Fruit fly (Drosophila melanogaster): ENCODE measurements around the gene Rpt2.

Rpt2 gene

DNA sequence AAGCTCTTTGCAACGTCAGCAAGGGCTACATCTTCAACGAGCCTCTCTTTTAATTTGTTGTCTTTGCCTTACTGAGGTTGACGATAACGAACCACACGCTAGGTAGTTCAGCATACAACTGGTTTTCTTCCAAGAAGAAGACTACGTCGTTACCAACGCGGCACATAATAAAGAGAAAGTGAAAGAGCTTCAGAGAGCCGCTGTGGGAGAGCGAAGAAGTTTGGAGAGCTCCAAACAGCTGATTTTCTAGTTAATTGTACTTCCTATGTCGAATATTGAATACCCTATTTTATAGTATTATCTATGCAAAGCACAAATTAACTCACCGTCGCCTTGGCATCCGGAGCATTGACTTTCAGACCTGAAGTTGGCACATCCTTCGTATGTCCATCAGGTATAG is 24.0 kb upstream of the Rpt2 start (continued):
- no peak for TF ChIP-seq fd59A (GFP tag; optimal IDR thresholded peaks at IDR 0.05)
- TF ChIP-seq ss (GFP tag; optimal IDR thresholded peaks at IDR 0.05), result peak in 1 of 2 experiments; percentile 24
- TF ChIP-seq CG31627 (GFP tag; optimal IDR thresholded peaks at IDR 0.05), result no peak
- no peak for TF ChIP-seq vri (GFP tag; optimal IDR thresholded peaks at IDR 0.05)
- no peak for TF ChIP-seq achi (GFP tag; optimal IDR thresholded peaks at IDR 0.05)
- TF ChIP-seq salr (GFP tag; optimal IDR thresholded peaks at IDR 0.05), result no peak
- TF ChIP-seq CG3919 (GFP tag; optimal IDR thresholded peaks at IDR 0.05), result peak; percentile 41
- peak; percentile 30 for TF ChIP-seq Eip75B (GFP tag; optimal IDR thresholded peaks at IDR 0.05)
- peak; percentile 21 for TF ChIP-seq topi (GFP tag; optimal IDR thresholded peaks at IDR 0.05)
- no peak for TF ChIP-seq CG3032 (tag; optimal IDR thresholded peaks at IDR 0.05)
- TF ChIP-seq Met (GFP tag; optimal IDR thresholded peaks at IDR 0.05), result no peak
- TF ChIP-seq CG10631 (GFP tag; optimal IDR thresholded peaks at IDR 0.05), result no peak
- TF ChIP-seq Hr4 (GFP tag; optimal IDR thresholded peaks at IDR 0.05), result no peak
- TF ChIP-seq CG4318 (GFP tag; optimal IDR thresholded peaks at IDR 0.05), result no peak
- TF ChIP-seq CG6808 (GFP tag; optimal IDR thresholded peaks at IDR 0.05), result no peak
- no peak for TF ChIP-seq CG11294 (GFP tag; IDR thresholded peaks at IDR 0.05)
- no peak for TF ChIP-seq cyc (GFP tag; optimal IDR thresholded peaks at IDR 0.05)
- no peak for TF ChIP-seq CG16779 (tag; optimal IDR thresholded peaks at IDR 0.05)
- peak; percentile 29; the same call in 1 of the 3 replicates for TF ChIP-seq CG8119 (GFP tag; IDR thresholded peaks at IDR 0.05)
- no peak for TF ChIP-seq Hr38 (GFP tag; optimal IDR thresholded peaks at IDR 0.05)
- no peak for TF ChIP-seq pdm3 (GFP tag; optimal IDR thresholded peaks at IDR 0.05)
- no peak for TF ChIP-seq CG6792 (GFP tag; optimal IDR thresholded peaks at IDR 0.05)

- TF ChIP-seq dsx (GFP tag; optimal IDR thresholded peaks at IDR 0.05; ENCODE audit: poor library complexity, severe bottlenecking) (peak; percentile 96), CG8119 (GFP tag; IDR thresholded peaks at IDR 0.05) (peak; percentile 93), CG6792 (GFP tag; optimal IDR thresholded peaks at IDR 0.05) (peak; percentile 94), Hr39 (GFP tag; optimal IDR thresholded peaks at IDR 0.05) (peak; percentile 94), topi (GFP tag; optimal IDR thresholded peaks at IDR 0.05) (peak; percentile 96), CG8632 (GFP tag; optimal IDR thresholded peaks at IDR 0.05) (peak; percentile 94), salr (GFP tag; optimal IDR thresholded peaks at IDR 0.05) (peak; percentile 92), CG9139 (GFP tag; optimal IDR thresholded peaks at IDR 0.05) (peak; percentile 91), Lpt (GFP tag; optimal IDR thresholded peaks at IDR 0.05) (peak; percentile 83), Blimp-1 (GFP tag; optimal IDR thresholded peaks at IDR 0.05) (peak; percentile 67), CG34406 (GFP tag; optimal IDR thresholded peaks at IDR 0.05) (peak; percentile 95), CG16779 (tag; optimal IDR thresholded peaks at IDR 0.05) (peak; percentile 91), CG31627 (GFP tag; optimal IDR thresholded peaks at IDR 0.05) (peak; percentile 94), CG8319 (GFP tag; optimal IDR thresholded peaks at IDR 0.05) (peak; percentile 92), CG3919 (GFP tag; optimal IDR thresholded peaks at IDR 0.05) (peak; percentile 96), CG11762 (GFP tag; optimal IDR thresholded peaks at IDR 0.05; ENCODE audit: insufficient read depth) (peak; percentile 93), CG3032 (tag; optimal IDR thresholded peaks at IDR 0.05) (peak; percentile 98), Ets96B (tag; optimal IDR thresholded peaks at IDR 0.05) (peak; percentile 98), CG11294 (GFP tag; IDR thresholded peaks at IDR 0.05) (peak; percentile 48), fd59A (GFP tag; optimal IDR thresholded peaks at IDR 0.05) (peak; percentile 97), Eip78C (GFP tag) (peak; percentile 99), OdsH (GFP tag; optimal IDR thresholded peaks at IDR 0.05) (peak; percentile 94), Sox15 (GFP tag; optimal IDR thresholded peaks at IDR 0.05) (peak; percentile 94), dac (GFP tag; optimal IDR thresholded peaks at IDR 0.05) (peak; percentile 73), CG10631 (GFP tag; optimal IDR thresholded peaks at IDR 0.05) (peak; percentile 94), Ets21C (GFP tag; optimal IDR thresholded peaks at IDR 0.05) (peak; percentile 91), CG15336 (GFP tag; IDR thresholded peaks at IDR 0.05) (peak; percentile 89), CG1621 (tag; optimal IDR thresholded peaks at IDR 0.05) (peak; percentile 73), fd85E (GFP tag; optimal IDR thresholded peaks at IDR 0.05) (peak; percentile 81), Smox (GFP tag; optimal IDR thresholded peaks at IDR 0.05) (peak; percentile 95), CG6276 (GFP tag; optimal IDR thresholded peaks at IDR 0.05) (peak; percentile 89), Hr38 (GFP tag; optimal IDR thresholded peaks at IDR 0.05) (no peak), ss (GFP tag; optimal IDR thresholded peaks at IDR 0.05) (peak; percentile 93 to 98), acj6 (GFP tag; optimal IDR thresholded peaks at IDR 0.05) (peak; percentile 95), Sox102F (GFP tag; optimal IDR thresholded peaks at IDR 0.05) (peak; percentile 93), Met (GFP tag; optimal IDR thresholded peaks at IDR 0.05) (peak; percentile 96), spab (GFP tag; optimal IDR thresholded peaks at IDR 0.05) (peak; percentile 97), achi (GFP tag; optimal IDR thresholded peaks at IDR 0.05) (peak; percentile 94)
Observed at dm6 chr3R:23948466-23949413, 17.4 kb upstream of the Rpt2 start.
